Worm (Caenorhabditis elegans) whole organism, L2 larva: ENCODE results near the gene M05D6.9.

ENCODE experiments used
- R02D3.7 ChIP-seq: fragments of 150-350 bp; optimal IDR thresholded peaks from 2 replicates; lab custom pipeline; 2014; ENCODE audit warnings: missing biosample characterization, missing genetic modification characterization
- egl-27 ChIP-seq: sonication (generic microtip); optimal IDR thresholded peaks from 3 replicates; lab custom pipeline; 2017; ENCODE audit warnings: missing biosample characterization, missing genetic modification reagents, missing genetic modification characterization
- fos-1 ChIP-seq: fragments of 150-350 bp; optimal IDR thresholded peaks from 2 replicates; lab custom pipeline; 2014; ENCODE audit warnings: missing biosample characterization, missing genetic modification characterization
- lsy-2 ChIP-seq, 2 experiments: fragments of 150-350 bp in 1 of 2; sonication (generic microtip) in 1 of 2; optimal IDR thresholded peaks; 2 replicates each; lab custom pipeline; 2014 to 2017; ENCODE audit warnings: missing biosample characterization in 2 of 2, missing genetic modification characterization in 2 of 2
- nhr-12 ChIP-seq: fragments of 150-350 bp; optimal IDR thresholded peaks from 2 replicates; lab custom pipeline; 2014; ENCODE audit warnings: missing biosample characterization, missing genetic modification characterization
- nhr-23 ChIP-seq: fragments of 150-350 bp; optimal IDR thresholded peaks from 2 replicates; lab custom pipeline; 2014; ENCODE audit warnings: missing biosample characterization, missing genetic modification reagents, missing genetic modification characterization
- nhr-77 ChIP-seq: fragments of 150-350 bp; optimal IDR thresholded peaks from 2 replicates; lab custom pipeline; 2014; ENCODE audit warnings: missing biosample characterization, missing genetic modification characterization
- unc-39 ChIP-seq: fragments of 150-350 bp; optimal IDR thresholded peaks from 2 replicates; lab custom pipeline; 2014; ENCODE audit warnings: missing biosample characterization, missing genetic modification characterization
- unc-55 ChIP-seq: fragments of 150-350 bp; sonication (generic microtip); optimal IDR thresholded peaks from 3 replicates; lab custom pipeline; 2014; ENCODE audit warnings: missing biosample characterization, missing genetic modification reagents, missing genetic modification characterization
- zag-1 ChIP-seq: fragments of 150-350 bp; optimal IDR thresholded peaks from 2 replicates; lab custom pipeline; 2014; ENCODE audit warnings: missing biosample characterization, missing genetic modification characterization
- ztf-11 ChIP-seq: sonication (generic microtip); optimal IDR thresholded peaks from 2 replicates; lab custom pipeline; 2017; ENCODE audit warnings: missing biosample characterization, missing genetic modification characterization
- ztf-4 ChIP-seq: fragments of 150-350 bp; optimal IDR thresholded peaks from 2 replicates; lab custom pipeline; 2014; ENCODE audit warnings: missing biosample characterization, missing genetic modification characterization

ce11 chrII:8525133-8525736, 31.2 kb downstream of the M05D6.9 start, which contains the start of the genes prp-9 and mrps-18B:
- TF ChIP-seq fos-1 (tag; lab: Kevin White, UChicago) = no peak
- TF ChIP-seq lsy-2 (tag; optimal IDR thresholded peaks at IDR 0.05; lab: Kevin White, UChicago) = peak in 1 of 2 experiments; percentile 74
- peak; percentile 57 for TF ChIP-seq unc-55
- no peak for TF ChIP-seq R02D3.7 (tag; lab: Kevin White, UChicago)
- TF ChIP-seq egl-27 = no peak
- TF ChIP-seq nhr-77 (tag; lab: Kevin White, UChicago) = no peak
- TF ChIP-seq ztf-4 (tag; lab: Kevin White, UChicago) = no peak
- no peak for TF ChIP-seq nhr-23 (tag; lab: Kevin White, UChicago)
- no peak for TF ChIP-seq nhr-12 (tag; lab: Kevin White, UChicago)
- TF ChIP-seq unc-39 (tag; lab: Kevin White, UChicago) = no peak
- TF ChIP-seq zag-1 (tag; lab: Kevin White, UChicago) = no peak
- TF ChIP-seq ztf-11 = no peak
